Worm (Caenorhabditis elegans) whole organism, mixed stage, embryonic: ENCODE results near the gene fbxb-107.

Experiments used
- bed-3 ChIP-seq: fragments of 200-800 bp; sonication (Bioruptor generic); optimal IDR thresholded peaks from 3 replicates; lab custom pipeline; 2018; ENCODE audit warnings: mild to moderate bottlenecking, missing genetic modification characterization, moderate library complexity, missing compliant biosample characterization
- blmp-1 ChIP-seq: fragments of 150-350 bp; optimal IDR thresholded peaks from 2 replicates; lab custom pipeline; 2014; ENCODE audit warnings: missing biosample characterization, missing genetic modification characterization
- ceh-39 ChIP-seq: fragments of 150-350 bp; optimal IDR thresholded peaks from 2 replicates; lab custom pipeline; 2014; ENCODE audit warnings: missing biosample characterization, missing genetic modification characterization
- ceh-43 ChIP-seq: fragments of 200-800 bp; sonication (Bioruptor generic); optimal IDR thresholded peaks from 2 replicates; lab custom pipeline; 2018; ENCODE audit warnings: mild to moderate bottlenecking, missing genetic modification characterization, moderate library complexity, missing compliant biosample characterization
- ceh-83 ChIP-seq: fragments of 200-800 bp; sonication (Bioruptor generic); optimal IDR thresholded peaks from 2 replicates; lab custom pipeline; 2018; ENCODE audit warnings: mild to moderate bottlenecking, missing genetic modification characterization, missing compliant biosample characterization
- cnd-1 ChIP-seq: fragments of 200-800 bp; sonication (Bioruptor generic); optimal IDR thresholded peaks from 2 replicates; lab custom pipeline; 2018; ENCODE audit warnings: mild to moderate bottlenecking, missing genetic modification characterization, missing compliant biosample characterization
- drap-1 ChIP-seq: fragments of 200-800 bp; sonication (Bioruptor generic); optimal IDR thresholded peaks from 3 replicates; lab custom pipeline; 2018; ENCODE audit warnings: mild to moderate bottlenecking, missing genetic modification characterization, missing compliant biosample characterization
- elt-1 ChIP-seq: sonication (generic microtip); optimal IDR thresholded peaks from 2 replicates; lab custom pipeline; 2017; ENCODE audit warnings: missing genetic modification characterization, mild to moderate bottlenecking, missing compliant biosample characterization, antibody characterized with exemption, moderate library complexity, borderline replicate concordance; ENCODE audit not compliant: insufficient read depth
- elt-3 ChIP-seq: fragments of 150-350 bp; optimal IDR thresholded peaks from 2 replicates; lab custom pipeline; 2014; ENCODE audit warnings: missing biosample characterization, missing genetic modification characterization
- ham-2 ChIP-seq: fragments of 200-800 bp; sonication (Bioruptor generic); optimal IDR thresholded peaks from 2 replicates; lab custom pipeline; 2018; ENCODE audit warnings: mild to moderate bottlenecking, missing genetic modification characterization, missing compliant biosample characterization
- hlh-1 ChIP-seq: fragments of 150-350 bp; optimal IDR thresholded peaks from 2 replicates; lab custom pipeline; 2014; ENCODE audit warnings: missing biosample characterization, missing genetic modification reagents, missing genetic modification characterization
- lin-13 ChIP-seq: fragments of 150-350 bp; optimal IDR thresholded peaks from 2 replicates; lab custom pipeline; 2014; ENCODE audit warnings: missing biosample characterization, missing genetic modification characterization
- lsy-2 ChIP-seq: fragments of 150-350 bp; optimal IDR thresholded peaks from 2 replicates; lab custom pipeline; 2014; ENCODE audit warnings: missing biosample characterization, missing genetic modification characterization
- mab-5 ChIP-seq: fragments of 150-350 bp; optimal IDR thresholded peaks from 2 replicates; lab custom pipeline; 2014; ENCODE audit warnings: missing biosample characterization, missing genetic modification characterization
- mep-1 ChIP-seq: fragments of 150-350 bp; optimal IDR thresholded peaks from 2 replicates; lab custom pipeline; 2017; ENCODE audit warnings: missing biosample characterization, missing genetic modification reagents, missing genetic modification characterization, inconsistent platforms
- mls-2 ChIP-seq: sonication (generic microtip); optimal IDR thresholded peaks from 2 replicates; lab custom pipeline; 2016; ENCODE audit warnings: mild to moderate bottlenecking, missing genetic modification characterization, moderate library complexity, missing compliant biosample characterization
- nhr-2 ChIP-seq: fragments of 150-350 bp; optimal IDR thresholded peaks from 2 replicates; lab custom pipeline; 2014; ENCODE audit warnings: missing biosample characterization, missing genetic modification characterization
- nhr-237 ChIP-seq: fragments of 150-350 bp; optimal IDR thresholded peaks from 2 replicates; lab custom pipeline; 2014; ENCODE audit warnings: missing biosample characterization, missing genetic modification characterization
- nhr-76 ChIP-seq: sonication (generic microtip); optimal IDR thresholded peaks from 2 replicates; lab custom pipeline; 2017; ENCODE audit warnings: missing biosample characterization, missing genetic modification characterization
- pha-4 ChIP-seq: fragments of 150-350 bp; optimal IDR thresholded peaks from 2 replicates; lab custom pipeline; 2018; ENCODE audit warnings: missing biosample characterization, missing genetic modification reagents, missing genetic modification characterization
- sem-2 ChIP-seq: fragments of 200-800 bp; sonication (Bioruptor generic); optimal IDR thresholded peaks from 2 replicates; lab custom pipeline; 2018; ENCODE audit warnings: mild to moderate bottlenecking, missing genetic modification characterization, missing compliant biosample characterization
- snpc-4 ChIP-seq: fragments of 150-350 bp; optimal IDR thresholded peaks from 2 replicates; lab custom pipeline; 2014; ENCODE audit warnings: missing biosample characterization, missing genetic modification characterization
- sptf-1 ChIP-seq: sonication (generic microtip); optimal IDR thresholded peaks from 2 replicates; lab custom pipeline; 2017; ENCODE audit warnings: mild to moderate bottlenecking, missing genetic modification characterization, moderate library complexity, missing compliant biosample characterization
- tbx-8 ChIP-seq: fragments of 200-800 bp; sonication (Bioruptor generic); optimal IDR thresholded peaks from 2 replicates; lab custom pipeline; 2018; ENCODE audit warnings: mild to moderate bottlenecking, missing genetic modification characterization, moderate library complexity, missing compliant biosample characterization
- unc-120 ChIP-seq: sonication (generic microtip); optimal IDR thresholded peaks from 2 replicates; lab custom pipeline; 2017; ENCODE audit warnings: missing genetic modification characterization, missing compliant biosample characterization; ENCODE audit not compliant: poor library complexity, severe bottlenecking
- unc-39 ChIP-seq: fragments of 150-350 bp; optimal IDR thresholded peaks from 2 replicates; lab custom pipeline; 2014; ENCODE audit warnings: missing biosample characterization, missing genetic modification characterization
- unc-62 ChIP-seq: fragments of 150-350 bp; optimal IDR thresholded peaks from 2 replicates; lab custom pipeline; 2014; ENCODE audit warnings: missing biosample characterization, missing genetic modification reagents, missing genetic modification characterization
- zip-8 ChIP-seq: fragments of 150-350 bp; optimal IDR thresholded peaks from 2 replicates; lab custom pipeline; 2014; ENCODE audit warnings: missing biosample characterization, missing genetic modification characterization
- ztf-11 ChIP-seq: fragments of 150-350 bp; optimal IDR thresholded peaks from 2 replicates; lab custom pipeline; 2014; ENCODE audit warnings: missing biosample characterization, missing genetic modification characterization

fbxb-107 gene

ce11 chrII:2756351-2756750 is 2.2 kb upstream of the fbxb-107 start:
- no peak for TF ChIP-seq zip-8 (tag; lab: Kevin White, UChicago)
- TF ChIP-seq ceh-83 (GFP tag; lab: Kevin White, UChicago) = no peak
- no peak for TF ChIP-seq nhr-76 (tag; lab: Kevin White, UChicago)
- TF ChIP-seq lsy-2 (tag; lab: Kevin White, UChicago) = no peak
- TF ChIP-seq ceh-39 = no peak
- TF ChIP-seq nhr-237 (tag; lab: Kevin White, UChicago) = no peak
- TF ChIP-seq mab-5 (tag; lab: Kevin White, UChicago) = no peak
- no peak for TF ChIP-seq ztf-11 (tag; lab: Kevin White, UChicago)
- TF ChIP-seq ham-2 (GFP tag; lab: Kevin White, UChicago) = no peak
- no peak for TF ChIP-seq elt-3

- no peak for TF ChIP-seq bed-3 (GFP tag; lab: Kevin White, UChicago)
Observed at ce11 chrII:2757954-2758353, 618 bp upstream of the fbxb-107 start, which contains the start of gene F29A7.8. Gene F29A7.8 (minus strand): TSS chrII:2758054.

- TF ChIP-seq lsy-2 (tag; lab: Kevin White, UChicago) (no peak), unc-62 (GFP tag; lab: Kevin White, UChicago) (no peak), pha-4 (tag; lab: Kevin White, UChicago) (no peak), mls-2 (tag; lab: Kevin White, UChicago) (no peak), ceh-83 (GFP tag; lab: Kevin White, UChicago) (no peak), cnd-1 (tag; lab: Kevin White, UChicago) (no peak), blmp-1 (tag; lab: Kevin White, UChicago) (no peak), mab-5 (tag; lab: Kevin White, UChicago) (no peak), elt-1 (no peak), unc-120 (tag; lab: Kevin White, UChicago) (no peak), ceh-39 (no peak), lin-13 (tag; lab: Kevin White, UChicago) (no peak), snpc-4 (tag; lab: Kevin White, UChicago) (no peak), hlh-1 (no peak)
Observed at ce11 chrII:2762108-2762507, 3.5 kb downstream of the fbxb-107 start, which contains the start of gene fbxb-106. Gene fbxb-106 (plus strand): TSS chrII:2762408.

- TF ChIP-seq nhr-76 (tag; lab: Kevin White, UChicago) = no peak
- TF ChIP-seq nhr-2 (tag; lab: Kevin White, UChicago) = no peak
- no peak for TF ChIP-seq hlh-1
- TF ChIP-seq unc-39 (tag; lab: Kevin White, UChicago) = no peak
Observed at ce11 chrII:2764664-2765063, 6.1 kb downstream of the fbxb-107 start, which contains the start of gene fbxb-108. Gene fbxb-108 (plus strand): TSS chrII:2764964.

ce11 chrII:2766331-2766730 is 7.8 kb downstream of the fbxb-107 start, which contains the start of gene F08D12.15:
Gene F08D12.15 (plus strand): TSS chrII:2766631.
- TF ChIP-seq mls-2 (tag; lab: Kevin White, UChicago) (no peak), unc-39 (tag; lab: Kevin White, UChicago) (no peak), blmp-1 (tag; lab: Kevin White, UChicago) (no peak), cnd-1 (tag; lab: Kevin White, UChicago) (no peak), drap-1 (GFP tag; lab: Kevin White, UChicago) (no peak), lsy-2 (tag; lab: Kevin White, UChicago) (no peak), elt-3 (no peak), ztf-11 (tag; lab: Kevin White, UChicago) (no peak), unc-62 (GFP tag; lab: Kevin White, UChicago) (no peak), sem-2 (GFP tag; lab: Kevin White, UChicago) (no peak), nhr-76 (tag; lab: Kevin White, UChicago) (no peak), ceh-83 (GFP tag; lab: Kevin White, UChicago) (no peak), mep-1 (tag; lab: Kevin White, UChicago) (no peak), nhr-2 (tag; lab: Kevin White, UChicago) (no peak), zip-8 (tag; lab: Kevin White, UChicago) (no peak), bed-3 (GFP tag; lab: Kevin White, UChicago) (no peak), tbx-8 (GFP tag; lab: Kevin White, UChicago) (no peak), sptf-1 (tag; lab: Kevin White, UChicago) (no peak)

- TF ChIP-seq hlh-1 = peak; percentile 88
- no peak for TF ChIP-seq nhr-2 (tag; lab: Kevin White, UChicago)
- TF ChIP-seq nhr-76 (tag; lab: Kevin White, UChicago) = no peak
- TF ChIP-seq unc-62 (GFP tag; lab: Kevin White, UChicago) = no peak
- TF ChIP-seq lsy-2 (tag; lab: Kevin White, UChicago) = no peak
- no peak for TF ChIP-seq ceh-43 (GFP tag; lab: Kevin White, UChicago)
Observed at ce11 chrII:2769021-2769420, 10.4 kb downstream of the fbxb-107 start, which contains the start of gene F08D12.7. Gene F08D12.7 (minus strand): TSS chrII:2769121.
